Worm (Caenorhabditis elegans): ENCODE results near the gene amph-1.

DNA sequence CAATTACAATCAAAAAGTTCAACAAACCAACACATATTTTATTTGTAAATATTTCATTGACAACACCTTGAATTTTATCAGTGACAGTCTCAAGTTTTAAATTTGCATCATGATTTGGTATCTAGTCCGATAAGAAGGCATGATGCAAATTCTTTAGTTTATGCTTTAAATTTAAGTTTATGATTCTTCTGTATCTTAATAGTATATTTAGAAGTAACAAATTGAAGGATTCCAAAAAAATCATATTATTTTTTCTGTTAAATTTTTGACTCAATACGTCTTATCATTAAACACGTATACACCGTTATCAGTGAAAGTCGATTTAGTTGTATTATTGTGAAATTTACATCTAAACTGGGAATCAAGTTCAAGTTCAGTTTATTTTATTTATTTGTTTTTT lies 3.6 kb upstream of the amph-1 start, which contains the start of gene chca-1:
- TF ChIP-seq lin-13 (tag; optimal IDR thresholded peaks at IDR 0.05) = no peak
- TF ChIP-seq hlh-1 (tag; optimal IDR thresholded peaks at IDR 0.05) = no peak
- no peak for TF ChIP-seq nhr-237 (tag; optimal IDR thresholded peaks at IDR 0.05)
- no peak for TF ChIP-seq mls-2 (tag; optimal IDR thresholded peaks at IDR 0.05)
- TF ChIP-seq mep-1 (tag; optimal IDR thresholded peaks at IDR 0.05) = no peak
- TF ChIP-seq unc-62 (GFP tag; optimal IDR thresholded peaks at IDR 0.05) = no peak
- TF ChIP-seq snpc-4 (tag; optimal IDR thresholded peaks at IDR 0.05) = no peak
- no peak for TF ChIP-seq M03D4.4 (tag; optimal IDR thresholded peaks at IDR 0.05)
- no peak for TF ChIP-seq lsy-2 (tag; optimal IDR thresholded peaks at IDR 0.05)
- TF ChIP-seq ham-2 (GFP tag; optimal IDR thresholded peaks at IDR 0.05) = no peak
- TF ChIP-seq nhr-28 (tag; optimal IDR thresholded peaks at IDR 0.05) = no peak
- no peak for TF ChIP-seq nhr-76 (tag; optimal IDR thresholded peaks at IDR 0.05)
- TF ChIP-seq unc-120 (tag; optimal IDR thresholded peaks at IDR 0.05; ENCODE audit: poor library complexity, severe bottlenecking) = no peak
- no peak for TF ChIP-seq lin-32 (GFP tag; optimal IDR thresholded peaks at IDR 0.05)

All from whole organism, mixed stage, embryonic.